Worm (Caenorhabditis elegans) whole organism, L2 larva: Measurements from ENCODE around the gene set-16.

Experiments
- ceh-82 ChIP-seq: fragments of 150-350 bp; optimal IDR thresholded peaks from 2 replicates; lab custom pipeline; 2014; ENCODE audit warnings: missing biosample characterization, missing genetic modification characterization
- fos-1 ChIP-seq: fragments of 150-350 bp; optimal IDR thresholded peaks from 2 replicates; lab custom pipeline; 2014; ENCODE audit warnings: missing biosample characterization, missing genetic modification characterization
- lin-39 ChIP-seq: fragments of 150-350 bp; optimal IDR thresholded peaks from 2 replicates; lab custom pipeline; 2014; ENCODE audit warnings: missing biosample characterization, missing genetic modification reagents, missing genetic modification characterization
- unc-62 ChIP-seq: fragments of 150-350 bp; optimal IDR thresholded peaks from 2 replicates; lab custom pipeline; 2014; ENCODE audit warnings: missing biosample characterization, missing genetic modification reagents, missing genetic modification characterization
- ztf-11 ChIP-seq: sonication (generic microtip); optimal IDR thresholded peaks from 2 replicates; lab custom pipeline; 2017; ENCODE audit warnings: missing biosample characterization, missing genetic modification characterization

DNA sequence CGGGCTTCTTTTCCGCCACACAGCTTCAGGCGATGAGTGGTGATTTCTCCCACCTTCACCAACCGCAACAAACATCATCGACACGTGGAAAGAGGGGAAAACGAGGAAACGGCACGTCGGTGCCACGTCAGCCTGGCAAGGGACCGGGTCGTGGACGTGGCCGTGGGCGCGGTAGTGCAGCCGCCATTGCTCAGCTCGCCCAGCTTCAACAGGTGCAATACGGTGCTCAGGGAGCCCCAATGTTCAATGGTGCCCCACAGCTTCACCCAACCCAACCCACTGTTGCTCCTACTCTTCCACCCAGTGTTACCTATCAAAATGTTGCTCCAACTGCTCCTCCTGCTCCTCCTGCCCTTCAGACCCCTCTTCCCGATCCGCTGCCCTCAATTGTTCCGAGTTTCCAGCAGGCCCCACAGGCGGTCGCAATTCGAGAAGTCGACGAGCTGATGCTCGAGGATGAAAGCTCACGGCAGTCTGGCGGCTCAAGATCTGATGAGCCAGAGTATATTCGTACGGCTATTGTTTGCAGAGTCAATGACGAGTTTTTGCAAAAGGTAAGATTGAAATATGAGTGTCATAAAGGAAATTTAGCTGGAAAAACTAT is 2.3 kb downstream of the set-16 start:
- TF ChIP-seq fos-1 (tag; lab: Kevin White, UChicago) (no peak), unc-62 (GFP tag; lab: Kevin White, UChicago) (no peak), ceh-82 (tag; lab: Kevin White, UChicago) (no peak), lin-39 (no peak), ztf-11 (tag; lab: Kevin White, UChicago) (no peak)
